Fruit fly (Drosophila melanogaster) whole organism, embryonic: ENCODE results near the gene da.
A peak's percentile ranks its signal among the peaks of the same experiment; 100 is the strongest.

Experiments used
- Aef1 ChIP-seq: fragments of 200-800 bp; sonication (Bioruptor generic); IDR thresholded peaks from 3 replicates; pipeline ENCODE4 v1.3.6; 2022; ENCODE audit warnings: missing biosample characterization, missing genetic modification characterization
- B-H1 ChIP-seq: fragments of 200-800 bp; sonication (Bioruptor generic); IDR thresholded peaks from 3 replicates; pipeline ENCODE4 v1.3.6; 2022; ENCODE audit warnings: missing biosample characterization, missing genetic modification characterization
- B-H2 ChIP-seq: fragments of 200-800 bp; sonication (Bioruptor generic); optimal IDR thresholded peaks from 2 replicates; lab custom pipeline; 2018; ENCODE audit warnings: missing biosample characterization, mild to moderate bottlenecking, missing genetic modification characterization
- CG11504 ChIP-seq: fragments of 200-800 bp; sonication (Bioruptor generic); optimal IDR thresholded peaks from 3 replicates; lab custom pipeline; 2019; ENCODE audit warnings: missing biosample characterization, mild to moderate bottlenecking, missing genetic modification characterization, moderate library complexity
- CG12104 ChIP-seq: fragments of 200-800 bp; sonication (Bioruptor generic); optimal IDR thresholded peaks from 3 replicates; lab custom pipeline; 2016; ENCODE audit warnings: missing biosample characterization, missing genetic modification characterization
- CG13287 ChIP-seq: fragments of 200-800 bp; sonication (Bioruptor generic); IDR thresholded peaks from 2 replicates; pipeline ENCODE4 v1.3.6; 2022; ENCODE audit warnings: missing biosample characterization, missing genetic modification characterization; ENCODE audit not compliant: partially characterized antibody
- CG13296 ChIP-seq: fragments of 200-800 bp; sonication (Bioruptor generic); optimal IDR thresholded peaks from 3 replicates; lab custom pipeline; 2018; ENCODE audit warnings: missing biosample characterization, mild to moderate bottlenecking, missing genetic modification characterization
- CG13424 ChIP-seq: fragments of 200-800 bp; sonication (Bioruptor generic); optimal IDR thresholded peaks from 2 replicates; lab custom pipeline; 2019; ENCODE audit warnings: missing biosample characterization, mild to moderate bottlenecking, missing genetic modification characterization, moderate library complexity
- CG14050 ChIP-seq: fragments of 200-800 bp; sonication (Bioruptor generic); IDR thresholded peaks from 3 replicates; pipeline ENCODE4 v1.3.6; 2022; ENCODE audit warnings: missing biosample characterization, missing genetic modification characterization
- CG1647 ChIP-seq: fragments of 200-800 bp; sonication (Bioruptor generic); optimal IDR thresholded peaks from 3 replicates; lab custom pipeline; 2016; ENCODE audit warnings: missing biosample characterization, missing genetic modification characterization
- CG17385 ChIP-seq: fragments of 200-800 bp; sonication (Bioruptor generic); optimal IDR thresholded peaks from 3 replicates; lab custom pipeline; 2018; ENCODE audit warnings: missing biosample characterization, mild to moderate bottlenecking, missing genetic modification characterization
- CG17829 ChIP-seq: fragments of 200-800 bp; optimal IDR thresholded peaks from 2 replicates; lab custom pipeline; 2019; ENCODE audit warnings: missing biosample characterization, mild to moderate bottlenecking, missing genetic modification characterization, moderate library complexity
- CG2120 ChIP-seq: fragments of 200-800 bp; sonication (Bioruptor generic); optimal IDR thresholded peaks from 3 replicates; lab custom pipeline; 2016; ENCODE audit warnings: missing biosample characterization, missing genetic modification characterization
- CG4820 ChIP-seq: fragments of 200-800 bp; sonication (Bioruptor generic); optimal IDR thresholded peaks from 3 replicates; lab custom pipeline; 2016; ENCODE audit warnings: missing biosample characterization, missing genetic modification characterization
- CG5180 ChIP-seq: fragments of 200-800 bp; sonication (Bioruptor generic); optimal IDR thresholded peaks from 3 replicates; lab custom pipeline; 2017; ENCODE audit warnings: missing biosample characterization, missing genetic modification characterization, mild to moderate bottlenecking, moderate library complexity, missing genetic modification reagents
- CG6791 ChIP-seq: fragments of 200-800 bp; sonication (Bioruptor generic); IDR thresholded peaks from 3 replicates; pipeline ENCODE4 v1.3.6; 2022; ENCODE audit warnings: missing biosample characterization, missing genetic modification characterization; ENCODE audit not compliant: partially characterized antibody
- CG7357 ChIP-seq: fragments of 200-800 bp; sonication (Bioruptor generic); IDR thresholded peaks from 3 replicates; pipeline ENCODE4 v1.3.6; 2022; ENCODE audit warnings: missing biosample characterization, missing genetic modification characterization
- CG7839 ChIP-seq: fragments of 200-800 bp; sonication (Bioruptor generic); optimal IDR thresholded peaks from 3 replicates; lab custom pipeline; 2018; ENCODE audit warnings: missing biosample characterization, mild to moderate bottlenecking, missing genetic modification characterization, moderate library complexity
- CG9437 ChIP-seq: fragments of 200-800 bp; sonication (Bioruptor generic); optimal IDR thresholded peaks from 2 replicates; lab custom pipeline; 2018; ENCODE audit warnings: missing biosample characterization, mild to moderate bottlenecking, missing genetic modification characterization
- CHES-1-like ChIP-seq: fragments of 200-800 bp; sonication (Bioruptor generic); optimal IDR thresholded peaks from 2 replicates; lab custom pipeline; 2016; ENCODE audit warnings: missing biosample characterization, missing genetic modification characterization
- GATAe ChIP-seq: fragments of 200-800 bp; sonication (Bioruptor generic); conservative IDR thresholded peaks from 2 replicates; pipeline ENCODE4 v1.3.6; 2022; ENCODE audit warnings: missing biosample characterization, missing genetic modification characterization
- Hand ChIP-seq: fragments of 200-800 bp; sonication (Bioruptor generic); optimal IDR thresholded peaks from 2 replicates; lab custom pipeline; 2017; ENCODE audit warnings: mild to moderate bottlenecking, missing biosample characterization, missing genetic modification reagents, missing genetic modification characterization
- HmgD ChIP-seq: fragments of 200-800 bp; sonication (Bioruptor generic); optimal IDR thresholded peaks from 3 replicates; lab custom pipeline; 2016; ENCODE audit warnings: missing biosample characterization, missing genetic modification characterization
- Hr51 ChIP-seq, 2 experiments: fragments of 200-800 bp; sonication (Bioruptor generic); optimal IDR thresholded peaks; 2 replicates in 1 of 2; 3 replicates in 1 of 2; lab custom pipeline; 2016 to 2018; ENCODE audit warnings: missing biosample characterization in 2 of 2, missing genetic modification characterization in 2 of 2, mild to moderate bottlenecking in 1 of 2, moderate library complexity in 1 of 2
- Oli ChIP-seq: fragments of 200-800 bp; sonication (Bioruptor generic); optimal IDR thresholded peaks from 2 replicates; lab custom pipeline; 2018; ENCODE audit warnings: missing biosample characterization, mild to moderate bottlenecking, missing genetic modification characterization, moderate library complexity
- Pdp1 ChIP-seq, 2 experiments: fragments of 200-800 bp; sonication (Bioruptor generic); optimal IDR thresholded peaks; 3 replicates each; lab custom pipeline; 2016; ENCODE audit warnings: missing biosample characterization in 2 of 2, missing genetic modification characterization in 2 of 2, mild to moderate bottlenecking in 1 of 2, moderate library complexity in 1 of 2
- Rfx ChIP-seq: fragments of 200-800 bp; sonication (Bioruptor generic); IDR thresholded peaks from 2 replicates; pipeline ENCODE4 v1.3.6; 2022; ENCODE audit warnings: missing biosample characterization, missing genetic modification characterization
- Stat92E ChIP-seq, 3 experiments: fragments of >200 bp in 2 of 3; fragments of 200-800 bp in 1 of 3; sonication (Bioruptor generic) in 1 of 3; optimal IDR thresholded peaks; 2 replicates each; lab custom pipeline; 2017 to 2019; ENCODE audit warnings: missing biosample characterization in 3 of 3, missing genetic modification characterization in 3 of 3, mild to moderate bottlenecking in 1 of 3, moderate library complexity in 1 of 3
- ato ChIP-seq: fragments of 200-800 bp; sonication (Bioruptor generic); IDR thresholded peaks from 2 replicates; pipeline ENCODE4 v1.3.6; 2022; ENCODE audit warnings: missing biosample characterization, missing genetic modification characterization; ENCODE audit not compliant: partially characterized antibody
- caup ChIP-seq: fragments of 200-800 bp; sonication (Bioruptor generic); optimal IDR thresholded peaks from 3 replicates; lab custom pipeline; 2017; ENCODE audit warnings: missing biosample characterization, mild to moderate bottlenecking, missing genetic modification characterization, moderate library complexity; ENCODE audit not compliant: severe bottlenecking
- da ChIP-seq: fragments of 200-800 bp; sonication (Bioruptor generic); optimal IDR thresholded peaks from 2 replicates; lab custom pipeline; 2016; ENCODE audit warnings: missing biosample characterization, missing genetic modification characterization
- dpn ChIP-seq, 2 experiments: fragments of 200-800 bp; sonication (Bioruptor generic); optimal IDR thresholded peaks; 3 replicates each; lab custom pipeline; 2016; ENCODE audit warnings: missing biosample characterization in 2 of 2, missing genetic modification characterization in 2 of 2
- emc ChIP-seq: fragments of 200-800 bp; sonication (Bioruptor generic); optimal IDR thresholded peaks from 2 replicates; lab custom pipeline; 2016; ENCODE audit warnings: missing biosample characterization, missing genetic modification characterization
- fd96Cb ChIP-seq: fragments of 200-800 bp; sonication (Bioruptor generic); optimal IDR thresholded peaks from 2 replicates; lab custom pipeline; 2018; ENCODE audit warnings: missing biosample characterization, mild to moderate bottlenecking, missing genetic modification characterization, moderate library complexity
- gfzf ChIP-seq: fragments of 200-800 bp; sonication (Bioruptor generic); optimal IDR thresholded peaks from 2 replicates; lab custom pipeline; 2016; ENCODE audit warnings: missing biosample characterization, mild to moderate bottlenecking, missing genetic modification characterization, moderate library complexity
- inv ChIP-seq: fragments of 200-800 bp; sonication (Bioruptor generic); IDR thresholded peaks from 2 replicates; pipeline ENCODE4 v1.3.6; 2022; ENCODE audit warnings: missing biosample characterization, missing genetic modification characterization; ENCODE audit not compliant: partially characterized antibody
- ken ChIP-seq: fragments of 200-800 bp; sonication (Bioruptor generic); IDR thresholded peaks from 3 replicates; pipeline ENCODE4 v1.3.6; 2022; ENCODE audit warnings: missing biosample characterization, missing genetic modification characterization
- luna ChIP-seq: fragments of 200-800 bp; sonication (Bioruptor generic); optimal IDR thresholded peaks from 2 replicates; lab custom pipeline; 2016; ENCODE audit warnings: missing biosample characterization, missing genetic modification characterization
- nerfin-1 ChIP-seq: fragments of 200-800 bp; sonication (Bioruptor generic); optimal IDR thresholded peaks from 3 replicates; lab custom pipeline; 2019; ENCODE audit warnings: missing biosample characterization, mild to moderate bottlenecking, missing genetic modification characterization, moderate library complexity
- org-1 ChIP-seq: fragments of 200-800 bp; sonication (Bioruptor generic); optimal IDR thresholded peaks from 2 replicates; lab custom pipeline; 2017; ENCODE audit warnings: missing biosample characterization, missing genetic modification characterization
- pfk ChIP-seq: fragments of 200-800 bp; sonication (Bioruptor generic); optimal IDR thresholded peaks from 2 replicates; lab custom pipeline; 2018; ENCODE audit warnings: missing biosample characterization, mild to moderate bottlenecking, missing genetic modification characterization, moderate library complexity
- repo ChIP-seq: fragments of 200-800 bp; sonication (Bioruptor generic); optimal IDR thresholded peaks from 2 replicates; lab custom pipeline; 2016; ENCODE audit warnings: missing biosample characterization, missing genetic modification characterization
- salm ChIP-seq: fragments of 200-800 bp; sonication (Bioruptor generic); optimal IDR thresholded peaks from 2 replicates; lab custom pipeline; 2018; ENCODE audit warnings: missing biosample characterization, mild to moderate bottlenecking, missing genetic modification characterization
- seq ChIP-seq: fragments of 200-800 bp; sonication (Bioruptor generic); IDR thresholded peaks from 2 replicates; pipeline ENCODE4 v1.3.6; 2022; ENCODE audit warnings: missing biosample characterization, missing genetic modification characterization
- tin ChIP-seq: fragments of 200-800 bp; sonication (Bioruptor generic); optimal IDR thresholded peaks from 3 replicates; lab custom pipeline; 2016; ENCODE audit warnings: missing biosample characterization, missing genetic modification characterization
- tio ChIP-seq: fragments of 200-800 bp; sonication (Bioruptor generic); optimal IDR thresholded peaks from 2 replicates; lab custom pipeline; 2017; ENCODE audit warnings: missing biosample characterization, missing genetic modification characterization, inconsistent platforms
- trh ChIP-seq: fragments of 200-800 bp; sonication (Bioruptor generic); optimal IDR thresholded peaks from 2 replicates; lab custom pipeline; 2016; ENCODE audit warnings: missing biosample characterization, missing genetic modification characterization
- vfl ChIP-seq: fragments of 200-800 bp; sonication (Bioruptor generic); optimal IDR thresholded peaks from 2 replicates; lab custom pipeline; 2016; ENCODE audit warnings: missing biosample characterization, missing genetic modification characterization
- wek ChIP-seq: fragments of 200-800 bp; sonication (Bioruptor generic); optimal IDR thresholded peaks from 3 replicates; lab custom pipeline; 2018; ENCODE audit warnings: missing biosample characterization, mild to moderate bottlenecking, missing genetic modification characterization, moderate library complexity

da gene

DNA sequence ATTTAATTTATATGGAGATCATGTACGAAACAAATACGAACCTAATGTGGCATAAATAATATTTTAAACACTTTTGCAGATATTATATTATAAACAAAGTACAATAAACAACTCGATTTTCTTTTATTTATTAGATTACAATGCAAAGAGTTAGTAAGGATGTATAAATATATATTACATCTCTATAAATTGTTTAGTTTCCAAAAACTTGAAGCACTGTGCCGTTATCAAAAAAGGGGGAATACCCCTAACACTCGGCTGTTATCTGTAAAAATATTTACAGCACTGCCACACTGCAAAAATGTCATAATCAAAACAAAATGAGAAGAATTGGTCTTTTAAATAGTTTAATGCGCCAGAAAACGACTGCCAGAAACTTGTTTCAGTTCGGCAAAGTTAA, 40.6 kb downstream of the da start, which contains the start of gene CG5188 (continued):
- TF ChIP-seq CG1647 (GFP tag; lab: Kevin White, UChicago) = peak; percentile 21
- peak; percentile 28 for TF ChIP-seq vfl (GFP tag; lab: Kevin White, UChicago)
- no peak; the same call in 2 of the 3 replicates for TF ChIP-seq B-H1 (GFP tag; lab: Robert Waterston, UW)
- peak; percentile 45; the same call in 1 of the 3 replicates for TF ChIP-seq Aef1
- TF ChIP-seq CG17829 (tag; lab: Kevin White, UChicago) = peak; percentile 68
- peak; percentile 62; the same call in 1 of the 2 replicates for TF ChIP-seq CG13287
- TF ChIP-seq CG6791 (GFP tag; lab: Robert Waterston, UW) = 0 out of 3 replicates have a peak, but pooled peaks have one; percentile 45
- no peak for TF ChIP-seq CG5180 (GFP tag; lab: Kevin White, UChicago)
- no peak for TF ChIP-seq CG7357
- TF ChIP-seq CG4820 (GFP tag; lab: Kevin White, UChicago) = peak; percentile 31
- TF ChIP-seq Stat92E (GFP tag; optimal IDR thresholded peaks at IDR 0.05; lab: Kevin White, UChicago) = no peak
- TF ChIP-seq CG7839 (tag; lab: Kevin White, UChicago) = peak; percentile 63
- peak; percentile 20 for TF ChIP-seq CHES-1-like (GFP tag; lab: Kevin White, UChicago)
- peak; percentile 15 to 56 for TF ChIP-seq dpn (GFP tag; optimal IDR thresholded peaks at IDR 0.05; lab: Kevin White, UChicago)
- TF ChIP-seq pfk = no peak
- TF ChIP-seq trh (GFP tag; lab: Kevin White, UChicago) = no peak
- TF ChIP-seq seq (GFP tag; lab: Robert Waterston, UW) = no peak
- TF ChIP-seq ato (GFP tag; lab: Robert Waterston, UW) = peak; percentile 53; the same call in 1 of the 2 replicates
- TF ChIP-seq CG13296 (GFP tag; lab: Kevin White, UChicago) = peak; percentile 34
- no peak for TF ChIP-seq emc (GFP tag; lab: Kevin White, UChicago)
- TF ChIP-seq CG12104 = no peak
- TF ChIP-seq Pdp1 (GFP tag; optimal IDR thresholded peaks at IDR 0.05; lab: Kevin White, UChicago) = peak in 1 of 2 experiments; percentile 98
- TF ChIP-seq Rfx (GFP tag; lab: Robert Waterston, UW) = peak; percentile 61
- no peak for TF ChIP-seq HmgD (GFP tag; lab: Kevin White, UChicago)
- TF ChIP-seq CG11504 = peak; percentile 65
- TF ChIP-seq CG9437 (GFP tag; lab: Kevin White, UChicago) = peak; percentile 25
- TF ChIP-seq B-H2 = peak; percentile 1
- peak; percentile 7 for TF ChIP-seq salm (tag; lab: Kevin White, UChicago)
- TF ChIP-seq repo = no peak
- peak; percentile 98 for TF ChIP-seq wek (GFP tag; lab: Kevin White, UChicago)
- TF ChIP-seq ken (GFP tag; lab: Robert Waterston, UW) = peak; percentile 27; the same call in 1 of the 3 replicates
- no peak for TF ChIP-seq luna (GFP tag; lab: Kevin White, UChicago)
- TF ChIP-seq fd96Cb (tag; lab: Kevin White, UChicago) = peak; percentile 17
- TF ChIP-seq CG14050 = no peak
- peak; percentile 64 for TF ChIP-seq CG13424 (tag; lab: Kevin White, UChicago)
- peak; percentile 56 for TF ChIP-seq CG2120
- TF ChIP-seq tio (GFP tag; lab: Kevin White, UChicago) = no peak
- peak; percentile 48 for TF ChIP-seq nerfin-1 (tag; lab: Kevin White, UChicago)
- peak in 1 of 2 experiments; percentile 74 for TF ChIP-seq Hr51 (GFP tag; optimal IDR thresholded peaks at IDR 0.05; lab: Kevin White, UChicago)
- no peak for TF ChIP-seq inv
- peak; percentile 56 for TF ChIP-seq tin
- peak; percentile 47 for TF ChIP-seq caup (GFP tag; lab: Kevin White, UChicago)
- TF ChIP-seq Oli = peak; percentile 19
- no peak; the same call in 1 of the 2 replicates for TF ChIP-seq GATAe (GFP tag; lab: Robert Waterston, UW)
- TF ChIP-seq Hand (GFP tag; lab: Kevin White, UChicago) = no peak
- TF ChIP-seq da = no peak
- TF ChIP-seq CG17385 = peak; percentile 48
- TF ChIP-seq org-1 = no peak
- TF ChIP-seq gfzf (GFP tag; lab: Kevin White, UChicago) = peak; percentile 54
